Fruit fly (Drosophila melanogaster) whole organism, embryonic: ENCODE measurements around the gene CG33124.

Experiments
- Ada2b ChIP-seq: fragments of 200-800 bp; sonication (Bioruptor generic); IDR thresholded peaks from 2 replicates; pipeline ENCODE4 v1.3.6; 2022; ENCODE audit warnings: missing biosample characterization, missing genetic modification characterization
- Atf6 ChIP-seq: fragments of 200-800 bp; sonication (Bioruptor generic); IDR thresholded peaks from 2 replicates; pipeline ENCODE4 v1.3.6; 2022; ENCODE audit warnings: missing biosample characterization, missing genetic modification characterization
- Bdp1 ChIP-seq: fragments of 200-800 bp; sonication (Bioruptor generic); optimal IDR thresholded peaks from 3 replicates; lab custom pipeline; 2016; ENCODE audit warnings: missing biosample characterization, missing genetic modification characterization
- CG10979 ChIP-seq: fragments of 200-800 bp; sonication (Bioruptor generic); optimal IDR thresholded peaks from 2 replicates; lab custom pipeline; 2018; ENCODE audit warnings: missing biosample characterization, mild to moderate bottlenecking, missing genetic modification characterization, moderate library complexity
- CG11085 ChIP-seq: fragments of 200-800 bp; sonication (Bioruptor generic); IDR thresholded peaks from 2 replicates; pipeline ENCODE4 v1.3.6; 2022; ENCODE audit warnings: missing biosample characterization, missing genetic modification characterization
- CG12155 ChIP-seq: fragments of 200-800 bp; sonication (Bioruptor generic); optimal IDR thresholded peaks from 3 replicates; lab custom pipeline; 2016; ENCODE audit warnings: missing biosample characterization, missing genetic modification characterization
- CG12219 ChIP-seq: fragments of 200-800 bp; sonication (Bioruptor generic); optimal IDR thresholded peaks from 3 replicates; lab custom pipeline; 2018; ENCODE audit warnings: missing biosample characterization, mild to moderate bottlenecking, missing genetic modification characterization
- CG12236 ChIP-seq: fragments of 200-800 bp; sonication (Bioruptor generic); optimal IDR thresholded peaks from 2 replicates; lab custom pipeline; 2016; ENCODE audit warnings: missing biosample characterization, missing genetic modification characterization
- CG3847 ChIP-seq: fragments of 200-800 bp; sonication (Bioruptor generic); IDR thresholded peaks from 2 replicates; pipeline ENCODE4 v1.3.6; 2022; ENCODE audit warnings: missing biosample characterization, missing genetic modification characterization
- CG4707 ChIP-seq: fragments of 200-800 bp; sonication (Bioruptor generic); optimal IDR thresholded peaks from 2 replicates; lab custom pipeline; 2018; ENCODE audit warnings: missing biosample characterization, mild to moderate bottlenecking, missing genetic modification characterization, moderate library complexity
- CG4730 ChIP-seq: fragments of 200-800 bp; sonication (Bioruptor generic); IDR thresholded peaks from 2 replicates; pipeline ENCODE4 v1.3.6; 2022; ENCODE audit warnings: missing biosample characterization, missing genetic modification characterization
- CG6791 ChIP-seq: fragments of 200-800 bp; sonication (Bioruptor generic); IDR thresholded peaks from 3 replicates; pipeline ENCODE4 v1.3.6; 2022; ENCODE audit warnings: missing biosample characterization, missing genetic modification characterization; ENCODE audit not compliant: partially characterized antibody
- CG6854 ChIP-seq: fragments of 200-800 bp; sonication (Bioruptor generic); optimal IDR thresholded peaks from 3 replicates; lab custom pipeline; 2017; ENCODE audit warnings: missing biosample characterization, mild to moderate bottlenecking, missing genetic modification characterization
- CG7839 ChIP-seq: fragments of 200-800 bp; sonication (Bioruptor generic); optimal IDR thresholded peaks from 3 replicates; lab custom pipeline; 2018; ENCODE audit warnings: missing biosample characterization, mild to moderate bottlenecking, missing genetic modification characterization, moderate library complexity
- CG9932 ChIP-seq: fragments of 200-800 bp; sonication (Bioruptor generic); IDR thresholded peaks from 2 replicates; pipeline ENCODE4 v1.3.6; 2022; ENCODE audit warnings: missing biosample characterization, missing genetic modification characterization
- Chrac-16 ChIP-seq: fragments of 200-800 bp; sonication (Bioruptor generic); optimal IDR thresholded peaks from 3 replicates; lab custom pipeline; 2016; ENCODE audit warnings: missing biosample characterization, missing genetic modification characterization
- CrebB ChIP-seq: fragments of 200-800 bp; sonication (Bioruptor generic); optimal IDR thresholded peaks from 3 replicates; lab custom pipeline; 2018; ENCODE audit warnings: missing biosample characterization, mild to moderate bottlenecking, missing genetic modification characterization
- Dbx ChIP-seq: fragments of 200-800 bp; sonication (Bioruptor generic); IDR thresholded peaks from 3 replicates; pipeline ENCODE4 v1.3.6; 2022; ENCODE audit warnings: missing biosample characterization, missing genetic modification characterization
- Dll ChIP-seq: fragments of 200-800 bp; sonication (Bioruptor generic); IDR thresholded peaks from 4 replicates; pipeline ENCODE4 v1.3.6; 2022; ENCODE audit warnings: missing biosample characterization, missing genetic modification characterization; ENCODE audit not compliant: partially characterized antibody
- E2f2 ChIP-seq: fragments of 200-800 bp; sonication (Bioruptor generic); IDR thresholded peaks from 2 replicates; pipeline ENCODE4 v1.3.6; 2022; ENCODE audit warnings: missing biosample characterization, missing genetic modification characterization
- H2.0 ChIP-seq: fragments of 200-800 bp; sonication (Bioruptor generic); IDR thresholded peaks from 2 replicates; pipeline ENCODE4 v1.3.6; 2022; ENCODE audit warnings: missing biosample characterization, missing genetic modification characterization
- Hey ChIP-seq: fragments of 200-800 bp; sonication (Bioruptor generic); optimal IDR thresholded peaks from 3 replicates; lab custom pipeline; 2018; ENCODE audit warnings: missing biosample characterization, mild to moderate bottlenecking, missing genetic modification characterization
- HmgZ ChIP-seq: fragments of 200-800 bp; sonication (Bioruptor generic); optimal IDR thresholded peaks from 2 replicates; lab custom pipeline; 2018; ENCODE audit warnings: missing biosample characterization, mild to moderate bottlenecking, missing genetic modification characterization
- Hr78 ChIP-seq, 2 experiments: fragments of 200-800 bp in 1 of 2; fragments of >200 bp in 1 of 2; sonication (Bioruptor generic) in 1 of 2; optimal IDR thresholded peaks; 2 replicates each; lab custom pipeline; 2017 to 2019; ENCODE audit warnings: missing biosample characterization in 2 of 2, missing genetic modification characterization in 2 of 2, mild to moderate bottlenecking in 1 of 2, moderate library complexity in 1 of 2
- Lpt ChIP-seq: fragments of >200 bp; optimal IDR thresholded peaks from 2 replicates; lab custom pipeline; 2018; ENCODE audit warnings: missing biosample characterization, missing genetic modification characterization
- Mes4 ChIP-seq: fragments of 200-800 bp; sonication (Bioruptor generic); optimal IDR thresholded peaks from 2 replicates; lab custom pipeline; 2016; ENCODE audit warnings: missing biosample characterization, missing genetic modification characterization
- NC2β ChIP-seq: fragments of 200-800 bp; sonication (Bioruptor generic); optimal IDR thresholded peaks from 2 replicates; lab custom pipeline; 2016; ENCODE audit warnings: missing biosample characterization, missing genetic modification characterization
- PHDP ChIP-seq: fragments of 200-800 bp; sonication (Bioruptor generic); optimal IDR thresholded peaks from 3 replicates; lab custom pipeline; 2018; ENCODE audit warnings: missing biosample characterization, mild to moderate bottlenecking, missing genetic modification characterization, moderate library complexity
- Rx ChIP-seq: fragments of 200-800 bp; sonication (Bioruptor generic); IDR thresholded peaks from 2 replicates; pipeline ENCODE4 v1.3.6; 2022; ENCODE audit warnings: missing biosample characterization, missing genetic modification characterization
- Taf1 ChIP-seq: fragments of 200-800 bp; sonication (Bioruptor generic); IDR thresholded peaks from 2 replicates; pipeline ENCODE4 v1.3.6; 2022; ENCODE audit warnings: missing biosample characterization, missing genetic modification characterization
- Vsx1 ChIP-seq: fragments of 200-800 bp; sonication (Bioruptor generic); optimal IDR thresholded peaks from 2 replicates; lab custom pipeline; 2017; ENCODE audit warnings: missing biosample characterization, mild to moderate bottlenecking, missing genetic modification characterization, missing genetic modification reagents
- abd-A ChIP-seq: fragments of 200-800 bp; sonication (Bioruptor generic); optimal IDR thresholded peaks from 3 replicates; lab custom pipeline; 2019; ENCODE audit warnings: missing biosample characterization, mild to moderate bottlenecking, missing genetic modification characterization, moderate library complexity
- chn ChIP-seq: fragments of 200-800 bp; sonication (Bioruptor generic); optimal IDR thresholded peaks from 2 replicates; lab custom pipeline; 2016; ENCODE audit warnings: missing biosample characterization, missing genetic modification characterization
- dpn ChIP-seq, 2 experiments: fragments of 200-800 bp; sonication (Bioruptor generic); optimal IDR thresholded peaks; 3 replicates each; lab custom pipeline; 2016; ENCODE audit warnings: missing biosample characterization in 2 of 2, missing genetic modification characterization in 2 of 2
- gem ChIP-seq: fragments of 200-800 bp; sonication (Bioruptor generic); optimal IDR thresholded peaks from 2 replicates; lab custom pipeline; 2019; ENCODE audit warnings: missing biosample characterization, mild to moderate bottlenecking, missing genetic modification characterization, moderate library complexity
- grau ChIP-seq: fragments of 200-800 bp; optimal IDR thresholded peaks from 3 replicates; lab custom pipeline; 2019; ENCODE audit warnings: missing biosample characterization, mild to moderate bottlenecking, missing genetic modification characterization, moderate library complexity
- h ChIP-seq: fragments of >200 bp; optimal IDR thresholded peaks from 2 replicates; lab custom pipeline; 2017
- ham ChIP-seq: fragments of 200-800 bp; sonication (Bioruptor generic); IDR thresholded peaks from 2 replicates; pipeline ENCODE4 v1.3.6; 2022; ENCODE audit warnings: missing biosample characterization, missing genetic modification characterization
- kni ChIP-seq: fragments of 200-800 bp; sonication (Bioruptor generic); optimal IDR thresholded peaks from 3 replicates; lab custom pipeline; 2017; ENCODE audit warnings: mild to moderate bottlenecking, missing biosample characterization, missing genetic modification reagents, missing genetic modification characterization
- lov ChIP-seq, 2 experiments: fragments of 200-800 bp in 1 of 2; fragments of >200 bp in 1 of 2; sonication (Bioruptor generic) in 1 of 2; IDR thresholded peaks in 1 of 2; optimal IDR thresholded peaks in 1 of 2; 2 replicates in 1 of 2; 3 replicates in 1 of 2; pipeline versions ENCODE4 v1.3.6 to Lab custom; 2017 to 2022; ENCODE audit warnings: missing biosample characterization in 1 of 2, missing genetic modification characterization in 1 of 2
- rib ChIP-seq: fragments of 200-800 bp; sonication (Bioruptor generic); IDR thresholded peaks from 2 replicates; pipeline ENCODE4 v1.3.6; 2022; ENCODE audit warnings: missing biosample characterization, missing genetic modification characterization
- ro ChIP-seq: fragments of 200-800 bp; sonication (Bioruptor generic); IDR thresholded peaks from 2 replicates; pipeline ENCODE4 v1.3.6; 2022; ENCODE audit warnings: missing biosample characterization, missing genetic modification characterization
- sd ChIP-seq: fragments of 200-800 bp; sonication (Bioruptor generic); optimal IDR thresholded peaks from 3 replicates; lab custom pipeline; 2018; ENCODE audit warnings: missing biosample characterization, mild to moderate bottlenecking, missing genetic modification characterization, moderate library complexity
- slou ChIP-seq: fragments of 200-800 bp; sonication (Bioruptor generic); optimal IDR thresholded peaks from 3 replicates; lab custom pipeline; 2016; ENCODE audit warnings: missing biosample characterization, missing genetic modification characterization
- sna ChIP-seq: fragments of 200-800 bp; sonication (Bioruptor generic); IDR thresholded peaks from 2 replicates; pipeline ENCODE4 v1.3.6; 2022; ENCODE audit warnings: missing biosample characterization, missing genetic modification characterization; ENCODE audit not compliant: partially characterized antibody
- sr ChIP-seq: fragments of 200-800 bp; sonication (Bioruptor generic); IDR thresholded peaks from 3 replicates; pipeline ENCODE4 v1.3.6; 2022; ENCODE audit warnings: missing biosample characterization, missing genetic modification characterization
- stc ChIP-seq: fragments of 200-800 bp; sonication (Bioruptor generic); IDR thresholded peaks from 2 replicates; pipeline ENCODE4 v1.3.6; 2022; ENCODE audit warnings: missing biosample characterization, missing genetic modification characterization
- tll ChIP-seq, 2 experiments: fragments of 200-800 bp in 1 of 2; fragments of >200 bp in 1 of 2; sonication (Bioruptor generic) in 1 of 2; optimal IDR thresholded peaks; 2 replicates each; lab custom pipeline; 2017 to 2019; ENCODE audit warnings: missing biosample characterization in 2 of 2, missing genetic modification characterization in 2 of 2, mild to moderate bottlenecking in 1 of 2, moderate library complexity in 1 of 2
- wdn ChIP-seq: fragments of 200-800 bp; sonication (Bioruptor generic); IDR thresholded peaks from 2 replicates; pipeline ENCODE4 v1.3.6; 2022; ENCODE audit warnings: missing biosample characterization, missing genetic modification characterization
- z ChIP-seq: fragments of 200-800 bp; sonication (Bioruptor generic); IDR thresholded peaks from 3 replicates; pipeline ENCODE4 v1.3.6; 2022; ENCODE audit warnings: missing biosample characterization, missing genetic modification characterization

CG33124 gene

DNA sequence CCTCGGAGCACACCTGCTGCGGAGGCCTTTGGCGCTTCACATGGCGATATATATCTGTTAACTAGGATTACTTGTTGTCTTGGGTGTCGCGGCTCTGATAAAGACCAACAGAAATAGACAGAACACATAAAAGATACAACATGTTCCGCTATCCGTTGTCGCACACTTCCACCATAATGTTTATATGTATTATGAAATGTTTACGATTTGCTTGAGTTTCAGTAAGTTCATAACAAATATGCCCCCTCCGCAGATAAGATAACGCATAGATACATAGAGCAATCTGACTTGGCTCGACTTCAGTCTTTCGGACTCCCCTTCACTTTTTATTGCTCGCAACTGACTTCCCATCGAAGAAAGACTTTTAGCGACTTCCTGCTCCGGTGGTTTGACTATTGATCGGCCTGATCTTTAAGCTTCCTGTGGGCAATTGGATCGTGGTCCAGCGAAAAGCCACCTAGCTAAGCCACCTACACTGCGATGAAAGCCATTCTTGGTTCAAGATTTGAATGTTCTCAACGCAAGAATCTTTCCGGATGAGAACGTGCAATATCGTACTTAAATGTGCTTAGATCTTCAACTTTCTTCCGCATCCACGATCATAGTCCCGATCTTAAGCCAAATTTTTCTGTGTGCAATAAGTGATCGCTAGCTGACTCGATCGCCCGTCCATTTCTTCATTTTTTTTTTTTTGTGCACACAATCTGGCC, 40.6 kb downstream of the CG33124 start (continued):
- TF ChIP-seq Rx (no peak), sd (tag; lab: Kevin White, UChicago) (no peak), CG4730 (GFP tag; lab: Robert Waterston, UW) (no peak), CG11085 (GFP tag; lab: Robert Waterston, UW) (no peak), Vsx1 (no peak), E2f2 (GFP tag; lab: Robert Waterston, UW) (no peak), Ada2b (GFP tag; lab: Robert Waterston, UW) (no peak), Mes4 (GFP tag; lab: Kevin White, UChicago) (no peak), stc (GFP tag; lab: Robert Waterston, UW) (no peak; the same call in 1 of the 2 replicates), CG12155 (GFP tag; lab: Kevin White, UChicago) (no peak), HmgZ (peak; percentile 24), rib (GFP tag; lab: Robert Waterston, UW) (no peak), Hr78 (GFP tag; optimal IDR thresholded peaks at IDR 0.05; lab: Kevin White, UChicago) (no peak), H2.0 (GFP tag; lab: Robert Waterston, UW) (no peak), sr (GFP tag; lab: Robert Waterston, UW) (no peak), Chrac-16 (GFP tag; lab: Kevin White, UChicago) (no peak), Lpt (GFP tag; lab: Kevin White, UChicago) (no peak), CG9932 (no peak), sna (no peak), CG7839 (tag; lab: Kevin White, UChicago) (no peak), CG10979 (tag; lab: Kevin White, UChicago) (no peak), CG6791 (GFP tag; lab: Robert Waterston, UW) (no peak), ro (no peak), NC2β (GFP tag; lab: Kevin White, UChicago) (no peak), CG12219 (peak; percentile 63), CG12236 (no peak), tll (GFP tag; optimal IDR thresholded peaks at IDR 0.05; lab: Kevin White, UChicago) (no peak), slou (GFP tag; lab: Kevin White, UChicago) (no peak), CG3847 (GFP tag; lab: Robert Waterston, UW) (no peak), lov (optimal IDR thresholded peaks at IDR 0.05; lab: Kevin White, UChicago) (no peak), lov (GFP tag; IDR thresholded peaks at IDR 0.05; lab: Robert Waterston, UW) (no peak), Dll (GFP tag; lab: Robert Waterston, UW) (no peak), wdn (GFP tag; lab: Robert Waterston, UW) (no peak), grau (no peak), CrebB (tag; lab: Kevin White, UChicago) (peak; percentile 62), abd-A (no peak), Atf6 (GFP tag; lab: Robert Waterston, UW) (peak; percentile 31; the same call in 1 of the 2 replicates), CG6854 (no peak), dpn (GFP tag; optimal IDR thresholded peaks at IDR 0.05; lab: Kevin White, UChicago) (no peak), gem (tag; lab: Kevin White, UChicago) (peak; percentile 29), Bdp1 (GFP tag; lab: Kevin White, UChicago) (no peak), chn (GFP tag; lab: Kevin White, UChicago) (no peak), Dbx (GFP tag; lab: Robert Waterston, UW) (no peak), Taf1 (GFP tag; lab: Robert Waterston, UW) (no peak), h (lab: Kevin White, UChicago) (no peak), PHDP (tag; lab: Kevin White, UChicago) (peak; percentile 41), ham (no peak), CG4707 (GFP tag; lab: Kevin White, UChicago) (peak; percentile 38), z (no peak), kni (GFP tag; lab: Kevin White, UChicago) (no peak), Hey (tag; lab: Kevin White, UChicago) (peak; percentile 26)
